Worm (Caenorhabditis elegans) whole organism, young adult: Measurements from ENCODE around the gene K09F6.3.

Source experiments
- B0035.1 ChIP-seq: sonication (generic microtip); optimal IDR thresholded peaks from 2 replicates; lab custom pipeline; 2016; ENCODE audit warnings: missing genetic modification characterization, mild to moderate bottlenecking, missing compliant biosample characterization, missing genotype, missing genetic modification reagents
- B0261.1 ChIP-seq: sonication (generic microtip); optimal IDR thresholded peaks from 2 replicates; lab custom pipeline; 2016; ENCODE audit warnings: mild to moderate bottlenecking, missing genetic modification characterization, moderate library complexity, missing compliant biosample characterization
- B0336.3 ChIP-seq: fragments of 200-800 bp; sonication (Bioruptor generic); IDR thresholded peaks from 2 replicates; pipeline ENCODE4 v1.3.6; 2022; ENCODE audit warnings: missing genetic modification characterization, missing compliant biosample characterization
- C06A6.2 ChIP-seq: fragments of 200-800 bp; sonication (Bioruptor generic); conservative IDR thresholded peaks from 2 replicates; pipeline ENCODE4 v1.3.6; 2022; ENCODE audit warnings: missing genetic modification characterization, missing compliant biosample characterization
- F10E7.11 ChIP-seq: sonication (generic microtip); optimal IDR thresholded peaks from 2 replicates; lab custom pipeline; 2017; ENCODE audit warnings: mild to moderate bottlenecking, missing genetic modification characterization, moderate library complexity, missing compliant biosample characterization
- F39B2.1 ChIP-seq: fragments of 200-800 bp; sonication (Bioruptor generic); IDR thresholded peaks from 2 replicates; pipeline ENCODE4 v1.3.6; 2022; ENCODE audit warnings: missing genetic modification reagents, missing genetic modification characterization, missing compliant biosample characterization
- F55B11.4 ChIP-seq: sonication (generic microtip); optimal IDR thresholded peaks from 2 replicates; lab custom pipeline; 2016; ENCODE audit warnings: missing compliant biosample characterization, missing genetic modification characterization, borderline replicate concordance; ENCODE audit not compliant: insufficient read depth
- K11D2.4 ChIP-seq: fragments of 200-800 bp; sonication (Bioruptor generic); IDR thresholded peaks from 2 replicates; pipeline ENCODE4 v1.3.6; 2022; ENCODE audit warnings: missing genetic modification reagents, missing genetic modification characterization, missing compliant biosample characterization
- Y53G8AR.9 ChIP-seq: fragments of 200-800 bp; sonication (Bioruptor generic); conservative IDR thresholded peaks from 2 replicates; pipeline ENCODE4 v1.3.6; 2022; ENCODE audit warnings: missing genetic modification reagents, missing genetic modification characterization, missing compliant biosample characterization
- athp-1 ChIP-seq: sonication (generic microtip); optimal IDR thresholded peaks from 2 replicates; lab custom pipeline; 2017; ENCODE audit warnings: mild to moderate bottlenecking, missing genetic modification characterization, missing compliant biosample characterization
- ceh-27 ChIP-seq: fragments of 200-800 bp; sonication (Bioruptor generic); optimal IDR thresholded peaks from 2 replicates; lab custom pipeline; 2018; ENCODE audit warnings: mild to moderate bottlenecking, missing genetic modification characterization, moderate library complexity, missing compliant biosample characterization
- ceh-40 ChIP-seq: fragments of 200-800 bp; sonication (Bioruptor generic); IDR thresholded peaks from 2 replicates; pipeline ENCODE4 v1.3.6; 2022; ENCODE audit warnings: missing genetic modification characterization, missing compliant biosample characterization
- die-1 ChIP-seq: sonication (generic microtip); optimal IDR thresholded peaks from 2 replicates; lab custom pipeline; 2016; ENCODE audit warnings: missing genotype, mild to moderate bottlenecking, missing genetic modification characterization, missing compliant biosample characterization
- dox-1 ChIP-seq: fragments of 200-800 bp; sonication (Bioruptor generic); IDR thresholded peaks from 2 replicates; pipeline ENCODE4 v1.3.6; 2022; ENCODE audit warnings: missing genetic modification reagents, missing genetic modification characterization, missing compliant biosample characterization
- efl-1 ChIP-seq: fragments of 150-350 bp; optimal IDR thresholded peaks from 2 replicates; lab custom pipeline; 2014; ENCODE audit warnings: missing biosample characterization, missing genetic modification reagents, missing genetic modification characterization
- egl-18 ChIP-seq: fragments of 200-800 bp; sonication (Bioruptor generic); IDR thresholded peaks from 2 replicates; pipeline ENCODE4 v1.3.6; 2022; ENCODE audit warnings: missing genetic modification reagents, missing genetic modification characterization, missing compliant biosample characterization
- egrh-3 ChIP-seq: fragments of 200-800 bp; sonication (Bioruptor generic); IDR thresholded peaks from 2 replicates; pipeline ENCODE4 v1.3.6; 2022; ENCODE audit warnings: missing genetic modification reagents, missing genetic modification characterization, missing compliant biosample characterization
- ekl-4 ChIP-seq: fragments of 200-800 bp; sonication (Bioruptor generic); IDR thresholded peaks from 2 replicates; pipeline ENCODE4 v1.3.6; 2022; ENCODE audit warnings: missing genetic modification reagents, missing genetic modification characterization, missing compliant biosample characterization
- hrde-1 ChIP-seq: sonication (generic microtip); optimal IDR thresholded peaks from 2 replicates; lab custom pipeline; 2016; ENCODE audit warnings: missing genetic modification characterization, mild to moderate bottlenecking, missing compliant biosample characterization, moderate library complexity, missing genotype, missing genetic modification reagents, borderline replicate concordance
- let-526 ChIP-seq: fragments of 200-800 bp; sonication (Bioruptor generic); IDR thresholded peaks from 2 replicates; pipeline ENCODE4 v1.3.6; 2022; ENCODE audit warnings: missing genetic modification reagents, missing genetic modification characterization, missing compliant biosample characterization
- lin-40 ChIP-seq: sonication (generic microtip); optimal IDR thresholded peaks from 2 replicates; lab custom pipeline; 2016; ENCODE audit warnings: missing genetic modification characterization, mild to moderate bottlenecking, missing compliant biosample characterization, missing genotype, missing genetic modification reagents
- madf-10 ChIP-seq: sonication (generic microtip); optimal IDR thresholded peaks from 2 replicates; lab custom pipeline; 2016; ENCODE audit warnings: mild to moderate bottlenecking, missing genetic modification characterization, missing compliant biosample characterization
- madf-3 ChIP-seq: fragments of 200-800 bp; sonication (Bioruptor generic); IDR thresholded peaks from 2 replicates; pipeline ENCODE4 v1.3.6; 2022; ENCODE audit warnings: missing genetic modification reagents, missing genetic modification characterization, missing compliant biosample characterization
- mcd-1 ChIP-seq: fragments of 200-800 bp; sonication (Bioruptor generic); IDR thresholded peaks from 2 replicates; pipeline ENCODE4 v1.3.6; 2022; ENCODE audit warnings: missing genetic modification reagents, missing genetic modification characterization, missing compliant biosample characterization
- mel-28 ChIP-seq: sonication (generic microtip); optimal IDR thresholded peaks from 2 replicates; lab custom pipeline; 2016; ENCODE audit warnings: borderline replicate concordance, mild to moderate bottlenecking, missing genetic modification characterization, missing compliant biosample characterization
- mxl-1 ChIP-seq: sonication (generic microtip); optimal IDR thresholded peaks from 2 replicates; lab custom pipeline; 2016; ENCODE audit warnings: missing genetic modification characterization, missing compliant biosample characterization
- nhr-179 ChIP-seq: sonication (generic microtip); optimal IDR thresholded peaks from 2 replicates; lab custom pipeline; 2016; ENCODE audit warnings: mild to moderate bottlenecking, missing genetic modification characterization, missing compliant biosample characterization
- nhr-90 ChIP-seq: sonication (generic microtip); optimal IDR thresholded peaks from 2 replicates; lab custom pipeline; 2016; ENCODE audit warnings: missing genotype, mild to moderate bottlenecking, missing genetic modification characterization, missing compliant biosample characterization
- rcor-1 ChIP-seq: fragments of 200-800 bp; sonication (Bioruptor generic); IDR thresholded peaks from 2 replicates; pipeline ENCODE4 v1.3.6; 2022; ENCODE audit warnings: missing genetic modification reagents, missing genetic modification characterization, missing compliant biosample characterization
- sdz-38 ChIP-seq: sonication (generic microtip); optimal IDR thresholded peaks from 2 replicates; lab custom pipeline; 2016; ENCODE audit warnings: missing genotype, missing genetic modification characterization, missing compliant biosample characterization
- tlf-1 ChIP-seq: fragments of 200-800 bp; sonication (Bioruptor generic); optimal IDR thresholded peaks from 2 replicates; lab custom pipeline; 2018; ENCODE audit warnings: mild to moderate bottlenecking, missing genetic modification characterization, missing compliant biosample characterization
- unc-130 ChIP-seq: sonication (generic microtip); optimal IDR thresholded peaks from 2 replicates; lab custom pipeline; 2016; ENCODE audit warnings: missing genetic modification reagents, missing genetic modification characterization, missing compliant biosample characterization
- xnd-1 ChIP-seq: sonication (generic microtip); optimal IDR thresholded peaks from 2 replicates; lab custom pipeline; 2016; ENCODE audit warnings: missing genotype, missing genetic modification reagents, missing genetic modification characterization, missing compliant biosample characterization
- zfh-2 ChIP-seq: fragments of 200-800 bp; sonication (Bioruptor generic); conservative IDR thresholded peaks from 2 replicates; pipeline ENCODE4 v1.3.6; 2022; ENCODE audit warnings: missing genetic modification reagents, missing genetic modification characterization, missing compliant biosample characterization
- ztf-22 ChIP-seq: fragments of 200-800 bp; sonication (Bioruptor generic); optimal IDR thresholded peaks from 2 replicates; lab custom pipeline; 2018; ENCODE audit warnings: mild to moderate bottlenecking, missing genetic modification characterization, moderate library complexity, missing compliant biosample characterization
- ztf-25 ChIP-seq: fragments of 200-800 bp; sonication (Bioruptor generic); IDR thresholded peaks from 2 replicates; pipeline ENCODE4 v1.3.6; 2022; ENCODE audit warnings: missing genetic modification reagents, missing genetic modification characterization, missing compliant biosample characterization

K09F6.3 gene

DNA sequence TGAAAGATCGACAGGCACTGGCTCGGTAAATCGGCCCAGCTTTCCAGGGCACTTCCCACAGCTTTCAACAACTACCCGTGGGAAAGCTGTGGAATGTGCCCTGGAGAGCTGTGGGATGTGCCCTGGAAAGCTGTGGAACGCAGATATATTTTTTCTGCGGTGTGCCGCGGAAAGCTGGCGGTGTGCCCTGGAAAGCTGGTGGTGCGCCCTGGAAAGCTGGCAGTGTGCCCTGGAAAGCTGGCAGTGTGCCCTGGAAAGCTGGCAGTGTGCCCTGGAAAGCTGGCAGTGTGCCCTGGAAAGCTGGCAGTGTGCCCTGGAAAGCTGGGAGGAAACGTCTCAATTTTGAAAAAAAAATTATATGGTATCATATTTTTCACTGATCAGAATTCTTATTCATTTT lies 18.8 kb downstream of the K09F6.3 start:
- TF ChIP-seq madf-3 (GFP tag; lab: Robert Waterston, UW) (no peak), nhr-90 (tag; lab: Kevin White, UChicago) (no peak), let-526 (GFP tag; lab: Robert Waterston, UW) (no peak), F55B11.4 (tag; lab: Kevin White, UChicago) (no peak), mcd-1 (GFP tag; lab: Robert Waterston, UW) (peak; percentile 29; the same call in 1 of the 2 replicates), egrh-3 (GFP tag; lab: Robert Waterston, UW) (peak; percentile 67; the same call in 1 of the 2 replicates), rcor-1 (GFP tag; lab: Robert Waterston, UW) (no peak), nhr-179 (no peak), zfh-2 (GFP tag; lab: Robert Waterston, UW) (peak; percentile 86), ztf-22 (GFP tag; lab: Kevin White, UChicago) (no peak), efl-1 (GFP tag; lab: Kevin White, UChicago) (no peak), F39B2.1 (GFP tag; lab: Robert Waterston, UW) (no peak), B0336.3 (GFP tag; lab: Robert Waterston, UW) (0 out of 2 replicates have a peak, but pooled peaks have one; percentile 25), sdz-38 (no peak), B0035.1 (tag; lab: Kevin White, UChicago) (no peak)

DNA sequence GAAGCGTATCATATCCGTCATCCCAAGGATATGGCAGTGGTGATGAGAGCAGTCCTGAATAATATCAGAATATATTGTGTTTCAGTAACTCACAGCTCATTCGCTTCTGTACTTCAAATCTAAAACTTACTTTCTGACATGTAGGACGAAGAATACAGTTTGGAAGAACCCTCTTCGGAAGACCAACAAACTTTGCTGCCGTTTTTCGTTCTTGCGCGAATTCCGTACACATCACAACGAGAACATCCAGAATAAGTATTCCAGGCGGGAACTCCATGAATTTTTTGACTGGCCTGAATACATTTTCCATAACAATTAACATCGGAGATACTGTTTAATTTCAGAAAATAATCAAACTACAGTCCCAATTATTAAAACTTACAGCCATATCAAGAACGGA lies 22.5 kb downstream of the K09F6.3 start, which contains the start of gene K09F6.15:
TSS of gene K09F6.15 (minus strand) at position 101 of the 400 bp plus-strand sequence.
- no peak for TF ChIP-seq mel-28 (tag; lab: Kevin White, UChicago)
- no peak for TF ChIP-seq madf-10
- TF ChIP-seq C06A6.2 (GFP tag; lab: Robert Waterston, UW): no peak
- no peak for TF ChIP-seq B0336.3 (GFP tag; lab: Robert Waterston, UW)
- no peak for TF ChIP-seq K11D2.4 (GFP tag; lab: Robert Waterston, UW)
- no peak for TF ChIP-seq B0035.1 (tag; lab: Kevin White, UChicago)
- TF ChIP-seq ztf-25 (GFP tag; lab: Robert Waterston, UW): no peak
- no peak for TF ChIP-seq F10E7.11
- no peak for TF ChIP-seq ceh-40 (GFP tag; lab: Robert Waterston, UW)
- no peak for TF ChIP-seq egl-18
- TF ChIP-seq die-1 (tag; lab: Kevin White, UChicago): no peak

DNA sequence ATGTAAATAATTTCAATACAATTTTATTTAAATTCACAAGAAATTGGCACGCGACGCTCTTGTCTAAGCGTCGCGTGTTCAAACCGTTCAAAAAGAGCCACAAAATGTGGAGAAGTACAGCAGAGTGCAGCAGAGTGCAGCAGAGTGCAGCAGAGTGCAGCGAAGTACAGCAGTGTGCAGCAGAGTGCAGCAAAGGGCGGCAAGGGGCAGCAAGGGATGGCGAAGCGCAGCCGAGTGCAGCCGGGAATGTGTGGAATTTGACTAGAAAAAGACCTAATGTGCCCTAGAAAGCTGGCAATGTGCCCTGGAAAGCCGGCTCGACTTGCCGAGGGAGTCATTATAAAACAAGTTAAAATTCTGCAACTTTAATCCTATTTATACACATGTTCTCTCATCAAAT lies 24.3 kb downstream of the K09F6.3 start, which contains the start of gene K09F6.6:
TSS of gene K09F6.6 (minus strand) at position 43 of the 400 bp plus-strand sequence.
- TF ChIP-seq xnd-1 (tag; lab: Kevin White, UChicago) (no peak), zfh-2 (GFP tag; lab: Robert Waterston, UW) (peak; percentile 75), K11D2.4 (GFP tag; lab: Robert Waterston, UW) (no peak), egrh-3 (GFP tag; lab: Robert Waterston, UW) (peak; percentile 44; the same call in 1 of the 2 replicates), mxl-1 (tag; lab: Kevin White, UChicago) (no peak), tlf-1 (no peak), dox-1 (GFP tag; lab: Robert Waterston, UW) (no peak), Y53G8AR.9 (no peak)

DNA sequence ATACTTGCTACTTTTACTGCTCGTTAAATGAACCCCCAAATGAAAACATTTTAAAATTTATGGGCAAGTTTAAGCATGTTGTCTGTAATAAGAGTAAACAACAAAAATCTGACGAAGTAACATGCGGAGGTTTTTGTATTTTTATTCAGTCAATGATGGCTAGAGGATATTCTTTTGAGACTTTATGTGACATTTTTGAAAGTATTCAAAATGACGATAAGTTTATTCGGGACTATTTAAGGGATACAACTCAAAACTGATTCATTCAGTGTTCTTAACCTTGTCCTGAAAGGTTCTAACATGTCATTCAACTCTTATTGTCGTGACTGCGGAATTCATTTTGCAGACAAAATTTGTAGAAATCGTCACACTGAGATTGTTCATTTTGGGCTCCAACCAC lies 24.9 kb downstream of the K09F6.3 start, which contains the start of gene K09F6.11:
TSS of gene K09F6.11 (plus strand) at position 301 of the 400 bp plus-strand sequence.
- TF ChIP-seq hrde-1 (tag; lab: Kevin White, UChicago) (no peak), ekl-4 (GFP tag; lab: Robert Waterston, UW) (no peak), unc-130 (GFP tag; lab: Kevin White, UChicago) (no peak), athp-1 (tag; lab: Kevin White, UChicago) (no peak), B0261.1 (tag; lab: Kevin White, UChicago) (no peak), lin-40 (tag; lab: Kevin White, UChicago) (no peak), ceh-27 (no peak)
